Worm (Caenorhabditis elegans) whole organism, early embryonic: ENCODE data around the gene nlg-1.

Experiments used
- B0310.2 ChIP-seq: sonication (generic microtip); optimal IDR thresholded peaks from 2 replicates; lab custom pipeline; 2016; ENCODE audit warnings: mild to moderate bottlenecking, missing genetic modification characterization, missing compliant biosample characterization
- F13C5.2 ChIP-seq: sonication (generic microtip); optimal IDR thresholded peaks from 2 replicates; lab custom pipeline; 2017; ENCODE audit warnings: mild to moderate bottlenecking, missing genetic modification characterization, inconsistent platforms, missing compliant biosample characterization
- aly-1 ChIP-seq: sonication (generic microtip); optimal IDR thresholded peaks from 2 replicates; lab custom pipeline; 2016; ENCODE audit warnings: missing genetic modification characterization, missing compliant biosample characterization
- ama-1 ChIP-seq: fragments of 150-350 bp; optimal IDR thresholded peaks from 2 replicates; lab custom pipeline; 2014
- ceh-13 ChIP-seq: fragments of 200-800 bp; sonication (Bioruptor generic); optimal IDR thresholded peaks from 2 replicates; lab custom pipeline; 2018; ENCODE audit warnings: mild to moderate bottlenecking, missing genetic modification characterization, missing compliant biosample characterization
- ceh-36 ChIP-seq: sonication (generic microtip); optimal IDR thresholded peaks from 2 replicates; lab custom pipeline; 2016; ENCODE audit warnings: missing genetic modification characterization, inconsistent platforms, missing compliant biosample characterization
- ets-7 ChIP-seq: sonication (generic microtip); optimal IDR thresholded peaks from 2 replicates; lab custom pipeline; 2016; ENCODE audit warnings: missing genotype, missing genetic modification characterization, missing compliant biosample characterization
- flt-1 ChIP-seq: fragments of 200-800 bp; sonication (Bioruptor generic); IDR thresholded peaks from 2 replicates; pipeline ENCODE4 v1.3.6; 2022; ENCODE audit warnings: missing genetic modification characterization, missing compliant biosample characterization
- hmbx-1 ChIP-seq: sonication (generic microtip); optimal IDR thresholded peaks from 2 replicates; lab custom pipeline; 2016; ENCODE audit warnings: mild to moderate bottlenecking, missing genetic modification characterization, missing compliant biosample characterization
- hmg-4 ChIP-seq: fragments of 200-800 bp; sonication (Bioruptor generic); optimal IDR thresholded peaks from 2 replicates; lab custom pipeline; 2018; ENCODE audit warnings: mild to moderate bottlenecking, missing genetic modification characterization, missing compliant biosample characterization
- hnd-1 ChIP-seq: sonication (generic microtip); optimal IDR thresholded peaks from 2 replicates; lab custom pipeline; 2016; ENCODE audit warnings: missing genetic modification characterization, missing compliant biosample characterization
- pes-1 ChIP-seq: fragments of 200-800 bp; sonication (Bioruptor generic); IDR thresholded peaks from 2 replicates; pipeline ENCODE4 v1.3.6; 2022; ENCODE audit warnings: missing genetic modification reagents, missing genetic modification characterization, missing compliant biosample characterization
- scrt-1 ChIP-seq: fragments of 200-800 bp; sonication (Bioruptor generic); IDR thresholded peaks from 2 replicates; pipeline ENCODE4 v1.3.6; 2022; ENCODE audit warnings: missing genetic modification characterization, missing compliant biosample characterization
- sea-1 ChIP-seq: fragments of 200-800 bp; sonication (Bioruptor generic); conservative IDR thresholded peaks from 2 replicates; pipeline ENCODE4 v1.3.6; 2022; ENCODE audit warnings: missing genetic modification characterization, missing compliant biosample characterization
- tbx-11 ChIP-seq: fragments of 200-800 bp; sonication (Bioruptor generic); IDR thresholded peaks from 2 replicates; pipeline ENCODE4 v1.3.6; 2022; ENCODE audit warnings: missing genetic modification characterization, missing compliant biosample characterization
- tbx-37 ChIP-seq: fragments of 200-800 bp; sonication (Bioruptor generic); conservative IDR thresholded peaks from 2 replicates; pipeline ENCODE4 v1.3.6; 2022; ENCODE audit warnings: missing genetic modification reagents, missing genetic modification characterization, missing compliant biosample characterization
- tra-4 ChIP-seq: sonication (generic microtip); optimal IDR thresholded peaks from 2 replicates; lab custom pipeline; 2017; ENCODE audit warnings: missing genetic modification characterization, missing compliant biosample characterization

The nlg-1 gene

DNA sequence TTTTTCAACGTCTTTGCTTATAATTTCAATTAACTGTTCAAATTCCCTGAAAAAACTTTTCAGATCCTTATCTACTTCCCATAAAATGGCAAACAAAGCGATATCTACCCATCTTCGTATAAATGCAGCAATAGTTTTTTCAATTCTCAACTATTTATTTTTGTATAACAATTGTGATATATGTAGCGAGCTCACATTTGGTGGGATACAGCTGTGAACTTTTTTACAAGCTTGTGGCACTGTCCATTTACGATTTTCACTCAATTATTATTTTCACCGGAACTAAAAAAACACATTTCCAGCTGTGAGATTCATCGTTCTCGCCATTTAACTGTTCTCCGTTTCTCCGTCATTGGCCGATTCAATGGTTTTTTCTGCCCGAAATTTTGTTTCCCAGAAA lies 19.8 kb upstream of the nlg-1 start, which contains the start of gene C40C9.4:
TSS of gene C40C9.4 (plus strand) at position 301 of the 400 bp plus-strand sequence.
- TF ChIP-seq ceh-36 (tag; lab: Kevin White, UChicago) (no peak), hmbx-1 (tag; lab: Kevin White, UChicago) (no peak), F13C5.2 (tag; lab: Kevin White, UChicago) (no peak), ama-1 (no peak), B0310.2 (tag; lab: Kevin White, UChicago) (no peak), hnd-1 (tag; lab: Kevin White, UChicago) (no peak), ceh-13 (no peak), tbx-11 (GFP tag; lab: Robert Waterston, UW) (no peak), scrt-1 (GFP tag; lab: Robert Waterston, UW) (no peak), pes-1 (GFP tag; lab: Robert Waterston, UW) (no peak), sea-1 (GFP tag; lab: Robert Waterston, UW) (no peak), tra-4 (tag; lab: Kevin White, UChicago) (no peak)

DNA sequence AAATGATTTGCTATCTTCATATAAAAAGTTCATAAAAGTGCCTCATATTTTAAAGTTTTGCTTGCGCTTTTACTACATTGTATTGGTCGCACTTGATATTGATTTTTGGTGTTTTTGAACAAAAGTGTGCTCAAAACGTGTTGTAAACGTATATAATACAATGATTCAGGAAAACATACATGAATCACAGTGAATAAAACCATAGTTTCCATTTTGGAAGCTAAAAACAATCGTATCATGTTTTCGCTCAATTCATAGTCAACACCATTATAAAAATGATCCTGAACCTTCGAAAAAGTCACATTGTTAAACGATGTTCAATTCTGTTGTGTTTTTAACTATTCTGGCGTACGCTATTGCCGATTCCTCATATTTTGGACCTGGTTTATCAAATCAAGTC lies 16.3 kb upstream of the nlg-1 start, which contains the start of gene C40C9.3:
TSS of gene C40C9.3 (plus strand) at position 301 of the 400 bp plus-strand sequence.
- TF ChIP-seq F13C5.2 (tag; lab: Kevin White, UChicago): no peak
- TF ChIP-seq B0310.2 (tag; lab: Kevin White, UChicago): no peak
- TF ChIP-seq ceh-36 (tag; lab: Kevin White, UChicago): no peak
- TF ChIP-seq pes-1 (GFP tag; lab: Robert Waterston, UW): no peak

DNA sequence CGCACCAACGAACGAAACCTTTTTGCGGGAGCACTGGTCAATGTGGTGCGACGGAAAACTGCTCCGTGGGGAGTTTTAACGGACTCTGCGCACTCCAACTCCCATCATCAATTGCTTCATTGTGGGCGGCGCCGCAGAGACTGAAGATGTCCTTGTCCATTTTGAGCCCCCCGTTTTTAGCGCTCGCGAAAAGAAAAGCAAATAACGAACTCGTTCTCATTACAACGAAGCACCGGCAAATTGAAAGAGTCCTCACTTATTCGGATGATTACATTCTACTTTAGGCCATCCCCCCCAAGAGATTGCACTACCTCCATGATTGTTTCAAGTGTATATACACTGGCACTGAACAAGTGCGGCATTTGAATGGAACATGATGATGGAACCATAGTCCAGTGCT lies 15.8 kb upstream of the nlg-1 start, which contains the start of gene acr-9:
TSS of gene acr-9 (minus strand) at position 101 of the 400 bp plus-strand sequence.
- no peak for TF ChIP-seq tra-4 (tag; lab: Kevin White, UChicago)
- no peak for TF ChIP-seq tbx-37 (GFP tag; lab: Robert Waterston, UW)
- TF ChIP-seq ets-7 (tag; lab: Kevin White, UChicago): no peak
- TF ChIP-seq sea-1 (GFP tag; lab: Robert Waterston, UW): no peak
- TF ChIP-seq hnd-1 (tag; lab: Kevin White, UChicago): no peak
- no peak for TF ChIP-seq ceh-13
- TF ChIP-seq ama-1: no peak
- TF ChIP-seq B0310.2 (tag; lab: Kevin White, UChicago): no peak
- no peak for TF ChIP-seq hmbx-1 (tag; lab: Kevin White, UChicago)
- TF ChIP-seq flt-1 (GFP tag; lab: Robert Waterston, UW): no peak
- TF ChIP-seq pes-1 (GFP tag; lab: Robert Waterston, UW): no peak
- no peak for TF ChIP-seq tbx-11 (GFP tag; lab: Robert Waterston, UW)
- no peak for TF ChIP-seq hmg-4 (GFP tag; lab: Kevin White, UChicago)
- TF ChIP-seq F13C5.2 (tag; lab: Kevin White, UChicago): no peak
- no peak for TF ChIP-seq aly-1 (tag; lab: Kevin White, UChicago)

DNA sequence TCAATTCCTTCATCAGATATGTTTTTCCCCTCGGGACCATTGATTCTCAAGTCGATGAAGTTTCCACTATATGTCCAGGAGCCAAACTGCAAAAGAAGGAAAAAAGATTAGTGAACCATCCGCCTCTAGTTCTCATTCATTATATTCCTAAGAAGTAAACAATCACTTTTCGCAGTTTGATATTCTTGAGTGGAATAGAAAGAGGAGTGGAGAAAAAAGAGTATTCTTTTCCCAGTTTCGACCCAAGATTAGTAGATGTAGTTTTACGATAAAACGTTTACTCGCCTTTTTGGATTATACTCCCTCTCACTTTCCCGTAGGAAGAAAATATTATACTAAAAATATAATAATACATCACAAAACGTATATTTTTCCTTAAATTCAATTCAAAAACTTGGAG lies 13.9 kb upstream of the nlg-1 start:
- TF ChIP-seq B0310.2 (tag; lab: Kevin White, UChicago): no peak
- no peak for TF ChIP-seq pes-1 (GFP tag; lab: Robert Waterston, UW)
- TF ChIP-seq hmg-4 (GFP tag; lab: Kevin White, UChicago): no peak
- TF ChIP-seq scrt-1 (GFP tag; lab: Robert Waterston, UW): no peak
- no peak for TF ChIP-seq hnd-1 (tag; lab: Kevin White, UChicago)
- TF ChIP-seq ceh-13: no peak
- no peak for TF ChIP-seq tbx-11 (GFP tag; lab: Robert Waterston, UW)
- TF ChIP-seq flt-1 (GFP tag; lab: Robert Waterston, UW): no peak
- TF ChIP-seq tbx-37 (GFP tag; lab: Robert Waterston, UW): no peak
- no peak for TF ChIP-seq aly-1 (tag; lab: Kevin White, UChicago)
- no peak for TF ChIP-seq ets-7 (tag; lab: Kevin White, UChicago)
- TF ChIP-seq ama-1: no peak

DNA sequence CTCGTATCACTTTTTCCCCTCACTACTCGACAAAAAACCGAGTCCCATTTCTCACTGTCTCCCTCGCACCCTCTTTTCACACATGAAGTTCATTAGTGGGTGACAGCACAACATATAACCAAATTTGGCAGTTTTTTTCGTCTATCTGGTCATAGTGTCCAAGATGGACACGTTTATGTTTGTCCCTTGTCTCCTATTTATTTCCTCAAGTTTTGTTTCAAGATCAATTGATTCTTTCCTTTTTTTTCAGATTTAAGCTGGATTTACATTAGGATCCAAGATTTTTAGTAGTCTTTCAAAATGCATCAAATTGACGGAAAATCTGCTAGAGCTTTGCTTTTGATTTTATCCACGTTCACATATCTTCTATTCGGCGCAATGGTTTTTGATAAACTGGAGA lies 8.6 kb upstream of the nlg-1 start, which contains the start of gene twk-20:
TSS of gene twk-20 (plus strand) at position 301 of the 400 bp plus-strand sequence.
- no peak for TF ChIP-seq ets-7 (tag; lab: Kevin White, UChicago)
- TF ChIP-seq hmg-4 (GFP tag; lab: Kevin White, UChicago): no peak
- TF ChIP-seq pes-1 (GFP tag; lab: Robert Waterston, UW): no peak
- TF ChIP-seq F13C5.2 (tag; lab: Kevin White, UChicago): no peak
- TF ChIP-seq hnd-1 (tag; lab: Kevin White, UChicago): no peak
- TF ChIP-seq B0310.2 (tag; lab: Kevin White, UChicago): no peak
- TF ChIP-seq flt-1 (GFP tag; lab: Robert Waterston, UW): no peak
- no peak for TF ChIP-seq aly-1 (tag; lab: Kevin White, UChicago)
- TF ChIP-seq tbx-11 (GFP tag; lab: Robert Waterston, UW): no peak
- no peak for TF ChIP-seq tbx-37 (GFP tag; lab: Robert Waterston, UW)
- TF ChIP-seq scrt-1 (GFP tag; lab: Robert Waterston, UW): no peak
- no peak for TF ChIP-seq ceh-36 (tag; lab: Kevin White, UChicago)
- TF ChIP-seq ama-1: no peak
- no peak for TF ChIP-seq hmbx-1 (tag; lab: Kevin White, UChicago)

DNA sequence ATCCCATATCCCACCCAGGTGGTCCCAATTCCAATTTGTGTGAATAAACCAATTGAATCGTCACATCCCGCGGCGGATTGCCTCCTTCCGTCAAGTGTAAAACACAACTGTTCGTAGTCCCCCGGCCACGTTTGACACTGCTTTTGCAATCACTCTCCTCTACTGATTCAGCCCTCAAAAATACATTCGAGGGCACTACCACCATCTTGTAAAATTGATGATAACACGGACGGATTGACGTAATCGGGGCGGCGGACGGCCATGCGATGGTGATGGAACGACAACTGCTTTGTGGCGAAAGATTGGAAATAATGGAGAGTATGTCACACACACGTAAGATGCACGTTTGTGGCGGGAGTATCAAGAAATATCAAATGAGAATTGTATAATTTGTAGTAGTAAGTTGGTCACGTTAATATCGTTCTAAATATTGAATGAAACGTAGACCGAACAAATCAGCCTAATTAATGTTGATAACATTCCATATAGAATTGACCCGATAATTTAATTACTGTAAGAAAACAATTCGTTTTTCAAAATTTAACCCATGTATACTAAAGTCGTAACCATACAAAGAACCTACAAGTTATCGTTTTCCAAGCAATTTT lies 7.5 kb upstream of the nlg-1 start:
- TF ChIP-seq ceh-36 (tag; lab: Kevin White, UChicago) (no peak), hmg-4 (GFP tag; lab: Kevin White, UChicago) (no peak), flt-1 (GFP tag; lab: Robert Waterston, UW) (no peak), aly-1 (tag; lab: Kevin White, UChicago) (no peak)

DNA sequence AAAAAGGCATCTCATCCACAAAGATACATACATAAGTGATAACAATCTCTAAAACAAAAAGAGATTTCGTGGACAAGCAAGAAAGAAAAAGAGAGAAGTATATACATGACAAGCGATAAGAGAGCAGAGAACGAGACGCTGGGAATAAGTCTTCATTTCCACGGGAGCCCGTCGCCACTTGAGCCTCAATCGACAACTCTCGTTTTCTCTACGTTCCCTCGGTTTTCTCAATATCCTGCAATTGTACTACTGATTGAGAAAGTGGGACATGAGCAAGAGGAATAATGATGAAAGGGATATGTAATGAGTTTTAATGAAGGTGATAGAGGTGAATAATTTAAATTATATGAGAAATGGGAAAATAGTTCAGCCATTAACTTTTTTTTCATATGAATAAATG lies 6.6 kb upstream of the nlg-1 start:
- no peak for TF ChIP-seq ceh-36 (tag; lab: Kevin White, UChicago)
- TF ChIP-seq sea-1 (GFP tag; lab: Robert Waterston, UW): no peak
- TF ChIP-seq ama-1: no peak
